Worm (Caenorhabditis elegans) whole organism, L4/young adult: ENCODE data around the gene disl-2.

Experiments used
- W03F9.2 ChIP-seq: fragments of 150-350 bp; optimal IDR thresholded peaks from 2 replicates; lab custom pipeline; 2014; ENCODE audit warnings: missing biosample characterization, missing genetic modification characterization
- dao-5 ChIP-seq: sonication (generic microtip); optimal IDR thresholded peaks from 2 replicates; lab custom pipeline; 2016; ENCODE audit warnings: missing genotype, missing genetic modification characterization, moderate library complexity, missing compliant biosample characterization

ce11 chrIII:5436306-5436705 is 6.7 kb upstream of the disl-2 start:
- TF ChIP-seq dao-5 (tag; lab: Kevin White, UChicago) (no peak), W03F9.2 (tag; lab: Kevin White, UChicago) (no peak)
